Fruit fly (Drosophila melanogaster) whole organism, wandering third instar larva: ENCODE measurements around the gene NANS.

ENCODE experiments used
- dmrt93B ChIP-seq: fragments of 200-800 bp; sonication (Bioruptor generic); optimal IDR thresholded peaks from 2 replicates; lab custom pipeline; 2018; ENCODE audit warnings: missing biosample characterization, mild to moderate bottlenecking, missing genetic modification characterization
- ey ChIP-seq: fragments of 200-800 bp; sonication (Bioruptor generic); optimal IDR thresholded peaks from 2 replicates; lab custom pipeline; 2016; ENCODE audit warnings: missing biosample characterization, missing genetic modification characterization
- h ChIP-seq: fragments of 200-800 bp; sonication (Bioruptor generic); optimal IDR thresholded peaks from 3 replicates; lab custom pipeline; 2016; ENCODE audit warnings: missing biosample characterization, mild to moderate bottlenecking, missing genetic modification characterization
- psq ChIP-seq: fragments of 200-800 bp; sonication (Bioruptor generic); optimal IDR thresholded peaks from 3 replicates; lab custom pipeline; 2017; ENCODE audit warnings: missing biosample characterization, mild to moderate bottlenecking, missing genetic modification characterization, moderate library complexity
- usp ChIP-seq: fragments of >200 bp; optimal IDR thresholded peaks from 2 replicates; lab custom pipeline; 2017; ENCODE audit warnings: missing biosample characterization, missing genetic modification characterization

dm6 chr3R:12443769-12444168 lies 17.4 kb downstream of the NANS start:
- no peak for TF ChIP-seq ey (GFP tag; lab: Kevin White, UChicago)
- TF ChIP-seq h, result no peak
- TF ChIP-seq psq (GFP tag; lab: Kevin White, UChicago), result no peak
- no peak for TF ChIP-seq dmrt93B
- TF ChIP-seq usp (GFP tag; lab: Kevin White, UChicago), result no peak
